Fruit fly (Drosophila melanogaster): ENCODE results near the gene Spn.

The Spn gene

dm6 chr3L:2586804-2587561, 32.9 kb upstream of the Spn start, which contains the start of gene RpL8 (continued):
- peak; percentile 84 for TF ChIP-seq CG4328 (GFP tag; optimal IDR thresholded peaks at IDR 0.05)
- no peak for TF ChIP-seq Dfd (GFP tag; optimal IDR thresholded peaks at IDR 0.05)
- peak; percentile 98 for TF ChIP-seq YL-1 (GFP tag; optimal IDR thresholded peaks at IDR 0.05)
- peak; percentile 89 for TF ChIP-seq CG15514 (GFP tag; optimal IDR thresholded peaks at IDR 0.05)
- peak; percentile 34 for TF ChIP-seq CG4404 (GFP tag; IDR thresholded peaks at IDR 0.05)
- peak; percentile 73 for TF ChIP-seq CG2202 (tag; optimal IDR thresholded peaks at IDR 0.05)
- TF ChIP-seq ham (GFP tag; IDR thresholded peaks at IDR 0.05): peak; percentile 64; the same call in 1 of the 2 replicates
- peak; percentile 49; the same call in 2 of the 3 replicates for TF ChIP-seq vnd (GFP tag; IDR thresholded peaks at IDR 0.05; ENCODE audit: partially characterized antibody)
- TF ChIP-seq CG17186 (GFP tag; optimal IDR thresholded peaks at IDR 0.05): peak; percentile 65
- peak; percentile 42 for TF ChIP-seq CG12236 (GFP tag; optimal IDR thresholded peaks at IDR 0.05)
- TF ChIP-seq Hr3 (GFP tag; optimal IDR thresholded peaks at IDR 0.05): peak; percentile 68
- peak; percentile 59 for TF ChIP-seq trem (tag; optimal IDR thresholded peaks at IDR 0.05)
- peak; percentile 61 for TF ChIP-seq CG6683 (GFP tag; optimal IDR thresholded peaks at IDR 0.05)
- TF ChIP-seq aop (GFP tag; IDR thresholded peaks at IDR 0.05): no peak
- TF ChIP-seq CG2120 (GFP tag; optimal IDR thresholded peaks at IDR 0.05): peak; percentile 60
- peak; percentile 84 for TF ChIP-seq CG18599 (GFP tag; optimal IDR thresholded peaks at IDR 0.05)
- 0 out of 3 replicates have a peak, but pooled peaks have one; percentile 33 for TF ChIP-seq jigr1 (GFP tag; IDR thresholded peaks at IDR 0.05)
- TF ChIP-seq CG11085 (GFP tag; IDR thresholded peaks at IDR 0.05): peak; percentile 84
- peak; percentile 89 for TF ChIP-seq vvl (GFP tag; IDR thresholded peaks at IDR 0.05)
- TF ChIP-seq CG11247 (GFP tag; IDR thresholded peaks at IDR 0.05): peak; percentile 84
- peak; percentile 70 for TF ChIP-seq CG3407 (GFP tag; optimal IDR thresholded peaks at IDR 0.05)
- TF ChIP-seq CG13624 (GFP tag; optimal IDR thresholded peaks at IDR 0.05): peak; percentile 83
- peak in 1 of 2 experiments; percentile 9 for TF ChIP-seq eve (GFP tag; optimal IDR thresholded peaks at IDR 0.05)
- TF ChIP-seq wdn (GFP tag; IDR thresholded peaks at IDR 0.05): peak; percentile 55
- TF ChIP-seq ash1 (GFP tag; optimal IDR thresholded peaks at IDR 0.05): peak; percentile 83
- peak; percentile 62 for TF ChIP-seq Bgb (GFP tag; IDR thresholded peaks at IDR 0.05; ENCODE audit: partially characterized antibody)
- TF ChIP-seq CG4730 (GFP tag; IDR thresholded peaks at IDR 0.05): peak; percentile 58
- no peak for TF ChIP-seq D (optimal IDR thresholded peaks at IDR 0.05)
- peak; percentile 77 for TF ChIP-seq D (GFP tag; optimal IDR thresholded peaks at IDR 0.05)
- TF ChIP-seq nerfin-2 (GFP tag; IDR thresholded peaks at IDR 0.05; ENCODE audit: partially characterized antibody): no peak
- peak; percentile 40 for TF ChIP-seq Lhr (GFP tag; optimal IDR thresholded peaks at IDR 0.05)
- peak; percentile 74 for TF ChIP-seq zen (tag; optimal IDR thresholded peaks at IDR 0.05)
- TF ChIP-seq CG31441 (GFP tag; IDR thresholded peaks at IDR 0.05): peak; percentile 68
- TF ChIP-seq sima (GFP tag; optimal IDR thresholded peaks at IDR 0.05): peak; percentile 42
- TF ChIP-seq CG2678 (tag; optimal IDR thresholded peaks at IDR 0.05): peak; percentile 69
- peak; percentile 37; the same call in 1 of the 3 replicates for TF ChIP-seq CG7963 (GFP tag; IDR thresholded peaks at IDR 0.05; ENCODE audit: partially characterized antibody)
- TF ChIP-seq dm (GFP tag; optimal IDR thresholded peaks at IDR 0.05): peak; percentile 95
- peak; percentile 34 for TF ChIP-seq Spps (tag; optimal IDR thresholded peaks at IDR 0.05)
- peak in 1 of 2 experiments; percentile 84 for TF ChIP-seq Eip74EF (GFP tag; optimal IDR thresholded peaks at IDR 0.05)
- TF ChIP-seq seq (GFP tag; IDR thresholded peaks at IDR 0.05): peak; percentile 80
- peak; percentile 51 for TF ChIP-seq CG1792 (GFP tag; optimal IDR thresholded peaks at IDR 0.05)
- peak; percentile 77 for TF ChIP-seq E2f1 (GFP tag; IDR thresholded peaks at IDR 0.05)
- 0 out of 2 replicates have a peak, but pooled peaks have one; percentile 25 for TF ChIP-seq CG17612 (GFP tag; IDR thresholded peaks at IDR 0.05)
- TF ChIP-seq CG15011 (GFP tag; optimal IDR thresholded peaks at IDR 0.05): peak; percentile 74
- TF ChIP-seq CG10209 (GFP tag; optimal IDR thresholded peaks at IDR 0.05): peak; percentile 86
- TF ChIP-seq Opbp (GFP tag; IDR thresholded peaks at IDR 0.05; ENCODE audit: partially characterized antibody): peak; percentile 66; the same call in 1 of the 3 replicates
- peak; percentile 64; the same call in 1 of the 2 replicates for TF ChIP-seq Ptx1 (GFP tag; IDR thresholded peaks at IDR 0.05)
- peak; percentile 43 for TF ChIP-seq CG7786 (GFP tag; optimal IDR thresholded peaks at IDR 0.05)
